Fruit fly (Drosophila melanogaster): Measurements from ENCODE around the gene mor.

The mor gene

DNA sequence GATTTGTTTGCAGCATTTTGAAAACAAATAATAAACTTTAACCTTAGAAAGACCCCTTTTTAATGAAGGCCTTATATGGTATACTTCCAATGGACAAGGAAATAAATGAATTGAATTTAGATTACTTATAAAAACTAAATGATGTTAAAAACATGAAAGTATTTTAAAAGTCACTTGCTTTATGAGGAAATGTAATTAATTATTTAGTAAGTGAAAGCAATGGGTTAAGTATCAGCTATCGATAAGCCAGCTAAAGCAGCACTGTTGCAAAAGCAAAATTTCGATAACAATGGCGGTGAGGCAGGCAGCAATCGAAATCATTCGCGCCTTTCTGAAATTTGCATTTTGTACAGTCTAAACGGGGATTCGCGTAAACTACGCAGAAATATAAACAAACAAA is 7.5 kb downstream of the mor start, which contains the start of the genes CG32856 and Rbf2 (continued):
- TF ChIP-seq zfh2 (GFP tag; optimal IDR thresholded peaks at IDR 0.05): peak; percentile 87
- TF ChIP-seq yki (optimal IDR thresholded peaks at IDR 0.05): no peak
- peak; percentile 92 for TF ChIP-seq CG30403 (GFP tag; optimal IDR thresholded peaks at IDR 0.05)
- no peak for TF ChIP-seq al (GFP tag; IDR thresholded peaks at IDR 0.05)
- TF ChIP-seq ranshi (GFP tag; IDR thresholded peaks at IDR 0.05): peak; percentile 69
- TF ChIP-seq mirr (GFP tag; optimal IDR thresholded peaks at IDR 0.05): no peak
- peak; percentile 80 for TF ChIP-seq chn (GFP tag; optimal IDR thresholded peaks at IDR 0.05)
- TF ChIP-seq CG1603 (tag; optimal IDR thresholded peaks at IDR 0.05): peak; percentile 87
- no peak for TF ChIP-seq danr (GFP tag; IDR thresholded peaks at IDR 0.05)
- no peak for TF ChIP-seq CG1792 (GFP tag; optimal IDR thresholded peaks at IDR 0.05)
- no peak for TF ChIP-seq CG6654 (GFP tag; optimal IDR thresholded peaks at IDR 0.05)
- no peak for TF ChIP-seq Drgx (GFP tag; IDR thresholded peaks at IDR 0.05)
- peak; percentile 88 for TF ChIP-seq CG12299 (tag; optimal IDR thresholded peaks at IDR 0.05)
- no peak for TF ChIP-seq HLH3B (GFP tag; IDR thresholded peaks at IDR 0.05)
- TF ChIP-seq CG2202 (tag; optimal IDR thresholded peaks at IDR 0.05): peak; percentile 61
- peak; percentile 68 for TF ChIP-seq Mes4 (GFP tag; optimal IDR thresholded peaks at IDR 0.05)
- peak; percentile 79 for TF ChIP-seq CG8388 (GFP tag; optimal IDR thresholded peaks at IDR 0.05)
- no peak for TF ChIP-seq CG10959 (GFP tag; IDR thresholded peaks at IDR 0.05)
- no peak for TF ChIP-seq bcd (GFP tag; optimal IDR thresholded peaks at IDR 0.05)
- TF ChIP-seq jumu (GFP tag; optimal IDR thresholded peaks at IDR 0.05): no peak
- no peak for TF ChIP-seq fd102C (GFP tag; optimal IDR thresholded peaks at IDR 0.05)
- TF ChIP-seq Sin3A (optimal IDR thresholded peaks at IDR 0.05): peak; percentile 27
- TF ChIP-seq Chrac-16 (GFP tag; optimal IDR thresholded peaks at IDR 0.05): peak; percentile 86
- TF ChIP-seq bbx (GFP tag; IDR thresholded peaks at IDR 0.05; ENCODE audit: partially characterized antibody): peak; percentile 88
- peak; percentile 73 for TF ChIP-seq unc-4 (GFP tag; IDR thresholded peaks at IDR 0.05; ENCODE audit: partially characterized antibody)
- no peak for TF ChIP-seq sr (GFP tag; IDR thresholded peaks at IDR 0.05)
- TF ChIP-seq CTCF (GFP tag; optimal IDR thresholded peaks at IDR 0.05): no peak
- TF ChIP-seq CG13624 (GFP tag; optimal IDR thresholded peaks at IDR 0.05): peak; percentile 79
- peak; percentile 52 for TF ChIP-seq CG2712 (tag; optimal IDR thresholded peaks at IDR 0.05)
- peak; percentile 9 for TF ChIP-seq ems (GFP tag; optimal IDR thresholded peaks at IDR 0.05)
- no peak for TF ChIP-seq CG34376 (GFP tag; optimal IDR thresholded peaks at IDR 0.05)
- peak; percentile 44; the same call in 1 of the 2 replicates for TF ChIP-seq sob (GFP tag; IDR thresholded peaks at IDR 0.05)
- peak; percentile 50; the same call in 1 of the 2 replicates for TF ChIP-seq cas (GFP tag; IDR thresholded peaks at IDR 0.05)
- TF ChIP-seq Nf-YB (GFP tag; optimal IDR thresholded peaks at IDR 0.05): peak; percentile 64
- 0 out of 2 replicates have a peak, but pooled peaks have one; percentile 4 for TF ChIP-seq CG43689 (GFP tag; IDR thresholded peaks at IDR 0.05)
- TF ChIP-seq Aef1 (GFP tag; IDR thresholded peaks at IDR 0.05): no peak; the same call in 1 of the 3 replicates
- TF ChIP-seq Hr3 (GFP tag; optimal IDR thresholded peaks at IDR 0.05): peak; percentile 80
- no peak for TF ChIP-seq onecut (GFP tag; IDR thresholded peaks at IDR 0.05)
- no peak for TF ChIP-seq CG31365 (tag; optimal IDR thresholded peaks at IDR 0.05)
- peak; percentile 76 for TF ChIP-seq Atf-2 (GFP tag; optimal IDR thresholded peaks at IDR 0.05)
- no peak for TF ChIP-seq CG11456 (GFP tag; IDR thresholded peaks at IDR 0.05)
- no peak for TF ChIP-seq CG6272 (GFP tag; IDR thresholded peaks at IDR 0.05)
- TF ChIP-seq CG1602 (GFP tag; optimal IDR thresholded peaks at IDR 0.05): peak; percentile 84
- no peak for TF ChIP-seq cg (GFP tag; optimal IDR thresholded peaks at IDR 0.05)
- no peak for TF ChIP-seq Bdp1 (GFP tag; optimal IDR thresholded peaks at IDR 0.05)
- no peak for TF ChIP-seq CG6689 (GFP tag; IDR thresholded peaks at IDR 0.05)
- peak; percentile 84 for TF ChIP-seq Bgb (GFP tag; IDR thresholded peaks at IDR 0.05; ENCODE audit: partially characterized antibody)
- TF ChIP-seq CG12071 (GFP tag; optimal IDR thresholded peaks at IDR 0.05): no peak
- TF ChIP-seq CG31441 (GFP tag; IDR thresholded peaks at IDR 0.05): 0 out of 2 replicates have a peak, but pooled peaks have one; percentile 20
- TF ChIP-seq Kr (GFP tag; optimal IDR thresholded peaks at IDR 0.05): peak; percentile 27
- peak; percentile 84 for TF ChIP-seq CG7786 (GFP tag; optimal IDR thresholded peaks at IDR 0.05)
- TF ChIP-seq CG11247 (GFP tag; IDR thresholded peaks at IDR 0.05): no peak
- peak; percentile 16 for TF ChIP-seq Fer1 (GFP tag; optimal IDR thresholded peaks at IDR 0.05)
- peak; percentile 34; the same call in 1 of the 3 replicates for TF ChIP-seq CG34422 (GFP tag; IDR thresholded peaks at IDR 0.05)

Data from whole organism, embryonic.